Fruit fly (Drosophila melanogaster) whole organism, embryonic: ENCODE results near the gene Strip.

Source experiments
- CG12071 ChIP-seq: fragments of 200-800 bp; sonication (Bioruptor generic); optimal IDR thresholded peaks from 3 replicates; lab custom pipeline; 2018; ENCODE audit warnings: missing biosample characterization, mild to moderate bottlenecking, missing genetic modification characterization
- CG12769 ChIP-seq: fragments of 200-800 bp; sonication (Bioruptor generic); optimal IDR thresholded peaks from 2 replicates; lab custom pipeline; 2019; ENCODE audit warnings: missing biosample characterization, mild to moderate bottlenecking, missing genetic modification characterization, moderate library complexity
- CG14014 ChIP-seq: fragments of 200-800 bp; sonication (Bioruptor generic); IDR thresholded peaks from 2 replicates; pipeline ENCODE4 v1.3.6; 2022; ENCODE audit warnings: missing biosample characterization, missing genetic modification characterization
- CG14667 ChIP-seq: fragments of 200-800 bp; sonication (Bioruptor generic); IDR thresholded peaks from 2 replicates; pipeline ENCODE4 v1.3.6; 2022; ENCODE audit warnings: missing biosample characterization, missing genetic modification characterization
- CG14860 ChIP-seq: fragments of 200-800 bp; sonication (Bioruptor generic); IDR thresholded peaks from 3 replicates; pipeline ENCODE4 v1.3.6; 2022; ENCODE audit warnings: missing biosample characterization, missing genetic modification characterization; ENCODE audit not compliant: partially characterized antibody
- CG16813 ChIP-seq: fragments of 200-800 bp; sonication (Bioruptor generic); IDR thresholded peaks from 3 replicates; pipeline ENCODE4 v1.3.6; 2022; ENCODE audit warnings: missing biosample characterization, missing genetic modification characterization; ENCODE audit not compliant: partially characterized antibody
- CG16863 ChIP-seq: fragments of 200-800 bp; sonication (Bioruptor generic); optimal IDR thresholded peaks from 3 replicates; lab custom pipeline; 2016; ENCODE audit warnings: missing biosample characterization, missing genetic modification characterization
- CG17186 ChIP-seq: fragments of 200-800 bp; sonication (Bioruptor generic); optimal IDR thresholded peaks from 3 replicates; lab custom pipeline; 2017; ENCODE audit warnings: missing biosample characterization, missing genetic modification reagents, missing genetic modification characterization
- CG34422 ChIP-seq: fragments of 200-800 bp; sonication (Bioruptor generic); IDR thresholded peaks from 3 replicates; pipeline ENCODE4 v1.3.6; 2022; ENCODE audit warnings: missing biosample characterization, missing genetic modification characterization
- CG4424 ChIP-seq: fragments of 200-800 bp; sonication (Bioruptor generic); optimal IDR thresholded peaks from 3 replicates; lab custom pipeline; 2016; ENCODE audit warnings: missing biosample characterization, missing genetic modification characterization
- CG6254 ChIP-seq: fragments of 200-800 bp; sonication (Bioruptor generic); optimal IDR thresholded peaks from 3 replicates; lab custom pipeline; 2017; ENCODE audit warnings: mild to moderate bottlenecking, missing biosample characterization, missing genetic modification reagents, missing genetic modification characterization
- CG6765 ChIP-seq: fragments of 200-800 bp; sonication (Bioruptor generic); optimal IDR thresholded peaks from 3 replicates; lab custom pipeline; 2017; ENCODE audit warnings: missing biosample characterization, mild to moderate bottlenecking, missing genetic modification characterization
- CG6791 ChIP-seq: fragments of 200-800 bp; sonication (Bioruptor generic); IDR thresholded peaks from 3 replicates; pipeline ENCODE4 v1.3.6; 2022; ENCODE audit warnings: missing biosample characterization, missing genetic modification characterization; ENCODE audit not compliant: partially characterized antibody
- CG7271 ChIP-seq: fragments of 200-800 bp; sonication (Bioruptor generic); optimal IDR thresholded peaks from 2 replicates; lab custom pipeline; 2018; ENCODE audit warnings: missing biosample characterization, mild to moderate bottlenecking, missing genetic modification characterization, moderate library complexity
- CG7963 ChIP-seq: fragments of 200-800 bp; sonication (Bioruptor generic); IDR thresholded peaks from 3 replicates; pipeline ENCODE4 v1.3.6; 2022; ENCODE audit warnings: missing biosample characterization, missing genetic modification characterization; ENCODE audit not compliant: partially characterized antibody
- CrebB ChIP-seq: fragments of 200-800 bp; sonication (Bioruptor generic); optimal IDR thresholded peaks from 3 replicates; lab custom pipeline; 2018; ENCODE audit warnings: missing biosample characterization, mild to moderate bottlenecking, missing genetic modification characterization
- Dbx ChIP-seq: fragments of 200-800 bp; sonication (Bioruptor generic); IDR thresholded peaks from 3 replicates; pipeline ENCODE4 v1.3.6; 2022; ENCODE audit warnings: missing biosample characterization, missing genetic modification characterization
- Drgx ChIP-seq: fragments of 200-800 bp; sonication (Bioruptor generic); IDR thresholded peaks from 2 replicates; pipeline ENCODE4 v1.3.6; 2022; ENCODE audit warnings: missing biosample characterization, missing genetic modification characterization
- Hand ChIP-seq: fragments of 200-800 bp; sonication (Bioruptor generic); optimal IDR thresholded peaks from 2 replicates; lab custom pipeline; 2017; ENCODE audit warnings: mild to moderate bottlenecking, missing biosample characterization, missing genetic modification reagents, missing genetic modification characterization
- MESR4 ChIP-seq: fragments of 200-800 bp; sonication (Bioruptor generic); optimal IDR thresholded peaks from 2 replicates; lab custom pipeline; 2018; ENCODE audit warnings: missing biosample characterization, mild to moderate bottlenecking, missing genetic modification characterization, moderate library complexity
- Mad ChIP-seq: fragments of 200-800 bp; sonication (Bioruptor generic); optimal IDR thresholded peaks from 2 replicates; lab custom pipeline; 2016; ENCODE audit warnings: missing biosample characterization, missing genetic modification characterization
- Med ChIP-seq: fragments of 200-800 bp; sonication (Bioruptor generic); peaks from one replicate; lab custom pipeline; 2016; ENCODE audit warnings: missing biosample characterization, missing genetic modification characterization, mild to moderate bottlenecking, inconsistent platforms, moderate library complexity
- Meics ChIP-seq: fragments of 200-800 bp; sonication (Bioruptor generic); optimal IDR thresholded peaks from 2 replicates; lab custom pipeline; 2017; ENCODE audit warnings: missing biosample characterization, mild to moderate bottlenecking, missing genetic modification characterization
- NK7.1 ChIP-seq: fragments of 200-800 bp; sonication (Bioruptor generic); optimal IDR thresholded peaks from 3 replicates; lab custom pipeline; 2016; ENCODE audit warnings: missing biosample characterization, missing genetic modification characterization
- Nf-YA ChIP-seq: fragments of 200-800 bp; sonication (Bioruptor generic); IDR thresholded peaks from 2 replicates; pipeline ENCODE4 v1.3.6; 2022; ENCODE audit warnings: missing biosample characterization, missing genetic modification characterization
- Opbp ChIP-seq: fragments of 200-800 bp; sonication (Bioruptor generic); IDR thresholded peaks from 3 replicates; pipeline ENCODE4 v1.3.6; 2022; ENCODE audit warnings: missing biosample characterization, missing genetic modification characterization; ENCODE audit not compliant: partially characterized antibody
- Stat92E ChIP-seq, 3 experiments: fragments of >200 bp in 2 of 3; fragments of 200-800 bp in 1 of 3; sonication (Bioruptor generic) in 1 of 3; optimal IDR thresholded peaks; 2 replicates each; lab custom pipeline; 2017 to 2019; ENCODE audit warnings: missing biosample characterization in 3 of 3, missing genetic modification characterization in 3 of 3, mild to moderate bottlenecking in 1 of 3, moderate library complexity in 1 of 3
- bbx ChIP-seq: fragments of 200-800 bp; sonication (Bioruptor generic); IDR thresholded peaks from 2 replicates; pipeline ENCODE4 v1.3.6; 2022; ENCODE audit warnings: missing biosample characterization, missing genetic modification characterization; ENCODE audit not compliant: partially characterized antibody
- bcd ChIP-seq: fragments of 200-800 bp; sonication (Bioruptor generic); optimal IDR thresholded peaks from 2 replicates; lab custom pipeline; 2017; ENCODE audit warnings: missing biosample characterization, mild to moderate bottlenecking, missing genetic modification characterization
- chinmo ChIP-seq: fragments of 200-800 bp; sonication (Bioruptor generic); IDR thresholded peaks from 4 replicates; pipeline ENCODE4 v1.3.6; 2022; ENCODE audit warnings: missing biosample characterization, missing genetic modification characterization; ENCODE audit not compliant: partially characterized antibody
- cwo ChIP-seq: fragments of 200-800 bp; sonication (Bioruptor generic); optimal IDR thresholded peaks from 3 replicates; lab custom pipeline; 2017; ENCODE audit warnings: missing biosample characterization, missing genetic modification characterization, mild to moderate bottlenecking, moderate library complexity, missing genetic modification reagents
- dpn ChIP-seq, 2 experiments: fragments of 200-800 bp; sonication (Bioruptor generic); optimal IDR thresholded peaks; 3 replicates each; lab custom pipeline; 2016; ENCODE audit warnings: missing biosample characterization in 2 of 2, missing genetic modification characterization in 2 of 2
- insv ChIP-seq, 2 experiments: fragments of 200-800 bp; sonication (Bioruptor generic); optimal IDR thresholded peaks; 3 replicates each; lab custom pipeline; 2016 to 2018; ENCODE audit warnings: missing biosample characterization in 2 of 2, missing genetic modification characterization in 2 of 2
- inv ChIP-seq: fragments of 200-800 bp; sonication (Bioruptor generic); IDR thresholded peaks from 2 replicates; pipeline ENCODE4 v1.3.6; 2022; ENCODE audit warnings: missing biosample characterization, missing genetic modification characterization; ENCODE audit not compliant: partially characterized antibody
- jigr1 ChIP-seq: fragments of 200-800 bp; sonication (Bioruptor generic); IDR thresholded peaks from 3 replicates; pipeline ENCODE4 v1.3.6; 2022; ENCODE audit warnings: missing biosample characterization, missing genetic modification characterization
- nom ChIP-seq: fragments of 200-800 bp; sonication (Bioruptor generic); optimal IDR thresholded peaks from 2 replicates; lab custom pipeline; 2017; ENCODE audit warnings: missing biosample characterization, missing genetic modification characterization, mild to moderate bottlenecking, moderate library complexity, missing genetic modification reagents
- odd ChIP-seq: fragments of 200-800 bp; sonication (Bioruptor generic); optimal IDR thresholded peaks from 2 replicates; lab custom pipeline; 2017; ENCODE audit warnings: missing biosample characterization, mild to moderate bottlenecking, missing genetic modification characterization
- onecut ChIP-seq: fragments of 200-800 bp; sonication (Bioruptor generic); IDR thresholded peaks from 2 replicates; pipeline ENCODE4 v1.3.6; 2022; ENCODE audit warnings: missing biosample characterization, missing genetic modification characterization
- rib ChIP-seq: fragments of 200-800 bp; sonication (Bioruptor generic); IDR thresholded peaks from 2 replicates; pipeline ENCODE4 v1.3.6; 2022; ENCODE audit warnings: missing biosample characterization, missing genetic modification characterization
- sens ChIP-seq: fragments of 200-800 bp; sonication (Bioruptor generic); peaks from one replicate; lab custom pipeline; 2016; ENCODE audit warnings: missing biosample characterization, missing genetic modification characterization
- tna ChIP-seq: fragments of 200-800 bp; sonication (Bioruptor generic); IDR thresholded peaks from 2 replicates; pipeline ENCODE4 v1.3.6; 2022; ENCODE audit warnings: missing biosample characterization, missing genetic modification characterization; ENCODE audit not compliant: partially characterized antibody
- vnd ChIP-seq: fragments of 200-800 bp; sonication (Bioruptor generic); IDR thresholded peaks from 3 replicates; pipeline ENCODE4 v1.3.6; 2022; ENCODE audit warnings: missing biosample characterization, missing genetic modification characterization; ENCODE audit not compliant: partially characterized antibody
- vvl ChIP-seq: fragments of 200-800 bp; sonication (Bioruptor generic); IDR thresholded peaks from 2 replicates; pipeline ENCODE4 v1.3.6; 2022; ENCODE audit warnings: missing biosample characterization, missing genetic modification characterization

Strip gene

dm6 chr3L:3303534-3304459, 24.9 kb downstream of the Strip start, which contains the start of gene ZnT63C (continued):
- TF ChIP-seq nom (peak; percentile 79), jigr1 (GFP tag; lab: Robert Waterston, UW) (no peak), bbx (GFP tag; lab: Robert Waterston, UW) (peak; percentile 93), vvl (GFP tag; lab: Robert Waterston, UW) (peak; percentile 57), CG16863 (GFP tag; lab: Kevin White, UChicago) (no peak), Nf-YA (GFP tag; lab: Robert Waterston, UW) (peak; percentile 20; the same call in 1 of the 2 replicates), CG14667 (GFP tag; lab: Robert Waterston, UW) (no peak), bcd (GFP tag; lab: Kevin White, UChicago) (no peak), CG14860 (GFP tag; lab: Robert Waterston, UW) (peak; percentile 88), Meics (GFP tag; lab: Kevin White, UChicago) (peak; percentile 8), CG6765 (no peak), CG17186 (GFP tag; lab: Kevin White, UChicago) (no peak), inv (GFP tag; lab: Robert Waterston, UW) (peak; percentile 41), CG7963 (GFP tag; lab: Robert Waterston, UW) (peak; percentile 89), vnd (GFP tag; lab: Robert Waterston, UW) (peak; percentile 79), odd (GFP tag; lab: Kevin White, UChicago) (no peak), CG6791 (GFP tag; lab: Robert Waterston, UW) (peak; percentile 91), CG4424 (GFP tag; lab: Kevin White, UChicago) (no peak), Hand (GFP tag; lab: Kevin White, UChicago) (no peak), CG12769 (tag; lab: Kevin White, UChicago) (peak; percentile 54), CG6254 (GFP tag; lab: Kevin White, UChicago) (no peak), MESR4 (GFP tag; lab: Kevin White, UChicago) (peak; percentile 92), Stat92E (GFP tag; optimal IDR thresholded peaks at IDR 0.05; lab: Kevin White, UChicago) (peak in 1 of 3 experiments; percentile 51), tna (GFP tag; lab: Robert Waterston, UW) (peak; percentile 93), insv (GFP tag; optimal IDR thresholded peaks at IDR 0.05; lab: Kevin White, UChicago) (no peak), CrebB (tag; lab: Kevin White, UChicago) (peak; percentile 6), rib (0 out of 2 replicates have a peak, but pooled peaks have one; percentile 16), Drgx (GFP tag; lab: Robert Waterston, UW) (peak; percentile 23; the same call in 1 of the 2 replicates), onecut (no peak), NK7.1 (no peak), CG34422 (GFP tag; lab: Robert Waterston, UW) (no peak), sens (GFP tag; lab: Kevin White, UChicago) (peak; percentile 69), dpn (GFP tag; optimal IDR thresholded peaks at IDR 0.05; lab: Kevin White, UChicago) (no peak), CG16813 (GFP tag; lab: Robert Waterston, UW) (peak; percentile 83), CG7271 (no peak), CG12071 (GFP tag; lab: Kevin White, UChicago) (peak; percentile 4), Mad (GFP tag; lab: Kevin White, UChicago) (peak; percentile 14), chinmo (peak; percentile 89), Dbx (GFP tag; lab: Robert Waterston, UW) (peak; percentile 38; the same call in 1 of the 3 replicates), CG14014 (GFP tag; lab: Robert Waterston, UW) (no peak; the same call in 1 of the 2 replicates), Opbp (GFP tag; lab: Robert Waterston, UW) (peak; percentile 84), Med (peak; percentile 79), cwo (peak; percentile 51)
